Worm (Caenorhabditis elegans): ENCODE data around the gene clec-199.
A peak's percentile ranks its signal among the peaks of the same experiment; 100 is the strongest.

ce11 chrIV:17380061-17380680 lies 28.5 kb downstream of the clec-199 start, which contains the start of the genes C30H6.9 and dlat-2:
- no peak for TF ChIP-seq lin-39 (tag; optimal IDR thresholded peaks at IDR 0.05)
- TF ChIP-seq F49E8.2 (tag; optimal IDR thresholded peaks at IDR 0.05; ENCODE audit: borderline replicate concordance) = no peak
- no peak for TF ChIP-seq daf-19 (GFP tag; conservative IDR thresholded peaks at IDR 0.05)
- TF ChIP-seq nhr-237 (tag; optimal IDR thresholded peaks at IDR 0.05) = no peak
- no peak for TF ChIP-seq daf-8 (GFP tag; IDR thresholded peaks at IDR 0.05)
- TF ChIP-seq unc-39 (tag; optimal IDR thresholded peaks at IDR 0.05) = no peak
- TF ChIP-seq R02D3.7 (tag; optimal IDR thresholded peaks at IDR 0.05) = no peak
- TF ChIP-seq dve-1 (tag; optimal IDR thresholded peaks at IDR 0.05; ENCODE audit: insufficient read depth) = peak; percentile 17
- TF ChIP-seq ama-1 (optimal IDR thresholded peaks at IDR 0.05) = no peak
- TF ChIP-seq nhr-111 (GFP tag; optimal IDR thresholded peaks at IDR 0.05) = no peak
- no peak for TF ChIP-seq fkh-10 (GFP tag; optimal IDR thresholded peaks at IDR 0.05)
- no peak for TF ChIP-seq rbr-2 (tag; optimal IDR thresholded peaks at IDR 0.05)
- TF ChIP-seq mep-1 (tag; optimal IDR thresholded peaks at IDR 0.05) = no peak
- TF ChIP-seq ceh-28 (tag; optimal IDR thresholded peaks at IDR 0.05) = no peak
